Worm (Caenorhabditis elegans) whole organism, midembryonic: Measurements from ENCODE around the gene snpc-1.3.

Experiments
- T22C8.4 ChIP-seq: fragments of 200-800 bp; sonication (Bioruptor generic); IDR thresholded peaks from 2 replicates; pipeline ENCODE4 v1.3.6; 2022; ENCODE audit warnings: missing genetic modification characterization, missing compliant biosample characterization
- cog-1 ChIP-seq: sonication (generic microtip); optimal IDR thresholded peaks from 2 replicates; lab custom pipeline; 2016; ENCODE audit warnings: missing genetic modification characterization, missing compliant biosample characterization
- flt-1 ChIP-seq: fragments of 200-800 bp; sonication (Bioruptor generic); IDR thresholded peaks from 2 replicates; pipeline ENCODE4 v1.3.6; 2022; ENCODE audit warnings: missing genetic modification characterization, missing compliant biosample characterization
- klf-2 ChIP-seq: fragments of 200-800 bp; sonication (Bioruptor generic); conservative IDR thresholded peaks from 2 replicates; pipeline ENCODE4 v1.3.6; 2022; ENCODE audit warnings: missing genetic modification reagents, missing genetic modification characterization, missing compliant biosample characterization
- med-1 ChIP-seq: sonication (generic microtip); optimal IDR thresholded peaks from 2 replicates; lab custom pipeline; 2017; ENCODE audit warnings: missing genetic modification characterization, mild to moderate bottlenecking, missing compliant biosample characterization, antibody characterized with exemption, missing genetic modification reagents; ENCODE audit not compliant: insufficient read depth
- ref-1 ChIP-seq: fragments of 200-800 bp; sonication (Bioruptor generic); conservative IDR thresholded peaks from 2 replicates; pipeline ENCODE4 v1.3.6; 2022; ENCODE audit warnings: missing genetic modification reagents, missing genetic modification characterization, missing compliant biosample characterization
- tab-1 ChIP-seq: fragments of 200-800 bp; sonication (Bioruptor generic); IDR thresholded peaks from 2 replicates; pipeline ENCODE4 v1.3.6; 2022; ENCODE audit warnings: missing genetic modification characterization, missing compliant biosample characterization
- ztf-23 ChIP-seq: fragments of 200-800 bp; sonication (Bioruptor generic); IDR thresholded peaks from 2 replicates; pipeline ENCODE4 v1.3.6; 2022; ENCODE audit warnings: missing genetic modification reagents, missing genetic modification characterization, missing compliant biosample characterization
- ztf-29 ChIP-seq: fragments of 200-800 bp; sonication (Bioruptor generic); IDR thresholded peaks from 2 replicates; pipeline ENCODE4 v1.3.6; 2022; ENCODE audit warnings: missing genetic modification reagents, missing genetic modification characterization, missing compliant biosample characterization

snpc-1.3 gene

ce11 chrV:5426337-5426736 lies 12.6 kb downstream of the snpc-1.3 start:
- TF ChIP-seq T22C8.4 (GFP tag; lab: Robert Waterston, UW) (no peak), tab-1 (GFP tag; lab: Robert Waterston, UW) (no peak), klf-2 (GFP tag; lab: Robert Waterston, UW) (no peak), med-1 (GFP tag; lab: Kevin White, UChicago) (no peak), flt-1 (GFP tag; lab: Robert Waterston, UW) (no peak), ztf-23 (GFP tag; lab: Robert Waterston, UW) (no peak)

- no peak for TF ChIP-seq klf-2 (GFP tag; lab: Robert Waterston, UW)
- no peak for TF ChIP-seq flt-1 (GFP tag; lab: Robert Waterston, UW)
- no peak for TF ChIP-seq cog-1 (tag; lab: Kevin White, UChicago)
- TF ChIP-seq ztf-29 (GFP tag; lab: Robert Waterston, UW): no peak
- TF ChIP-seq ztf-23 (GFP tag; lab: Robert Waterston, UW): no peak
- TF ChIP-seq med-1 (GFP tag; lab: Kevin White, UChicago): no peak
- no peak for TF ChIP-seq ref-1 (GFP tag; lab: Robert Waterston, UW)
- no peak for TF ChIP-seq tab-1 (GFP tag; lab: Robert Waterston, UW)
These were observed 14.0 kb downstream of the snpc-1.3 start for ce11 chrV:5425008-5425407.

- no peak for TF ChIP-seq flt-1 (GFP tag; lab: Robert Waterston, UW)
These were observed 15.8 kb downstream of the snpc-1.3 start, which contains the start of gene cyp-14A5 for ce11 chrV:5423120-5423519. Gene cyp-14A5, minus strand, starts transcription at chrV:5423282.

ce11 chrV:5419915-5420314 lies 19.1 kb downstream of the snpc-1.3 start, which contains the start of gene F08F3.6:
Gene F08F3.6, minus strand, starts transcription at chrV:5420067.
- TF ChIP-seq ref-1 (GFP tag; lab: Robert Waterston, UW) (no peak), cog-1 (tag; lab: Kevin White, UChicago) (no peak)

ce11 chrV:5412808-5413405 lies 26.1 kb downstream of the snpc-1.3 start, which contains the start of gene F08F3.10:
Gene F08F3.10, plus strand, starts transcription at chrV:5413355.
- no peak for TF ChIP-seq flt-1 (GFP tag; lab: Robert Waterston, UW)
- no peak for TF ChIP-seq ref-1 (GFP tag; lab: Robert Waterston, UW)
- no peak for TF ChIP-seq med-1 (GFP tag; lab: Kevin White, UChicago)
- no peak for TF ChIP-seq cog-1 (tag; lab: Kevin White, UChicago)
- TF ChIP-seq klf-2 (GFP tag; lab: Robert Waterston, UW): no peak
- no peak for TF ChIP-seq ztf-23 (GFP tag; lab: Robert Waterston, UW)
- TF ChIP-seq T22C8.4 (GFP tag; lab: Robert Waterston, UW): no peak
- TF ChIP-seq ztf-29 (GFP tag; lab: Robert Waterston, UW): no peak
- TF ChIP-seq tab-1 (GFP tag; lab: Robert Waterston, UW): no peak

ce11 chrV:5410679-5411078 lies 28.3 kb downstream of the snpc-1.3 start, which contains the start of gene F08F3.4:
Gene F08F3.4, plus strand, starts transcription at chrV:5410955.
- TF ChIP-seq med-1 (GFP tag; lab: Kevin White, UChicago) (no peak), cog-1 (tag; lab: Kevin White, UChicago) (no peak), flt-1 (GFP tag; lab: Robert Waterston, UW) (no peak), ref-1 (GFP tag; lab: Robert Waterston, UW) (no peak)

- TF ChIP-seq flt-1 (GFP tag; lab: Robert Waterston, UW) (no peak), med-1 (GFP tag; lab: Kevin White, UChicago) (no peak), ref-1 (GFP tag; lab: Robert Waterston, UW) (no peak), ztf-29 (GFP tag; lab: Robert Waterston, UW) (no peak), T22C8.4 (GFP tag; lab: Robert Waterston, UW) (no peak), tab-1 (GFP tag; lab: Robert Waterston, UW) (no peak), cog-1 (tag; lab: Kevin White, UChicago) (no peak), ztf-23 (GFP tag; lab: Robert Waterston, UW) (no peak), klf-2 (GFP tag; lab: Robert Waterston, UW) (no peak)
These were observed 30.0 kb downstream of the snpc-1.3 start for ce11 chrV:5408921-5409320.

- TF ChIP-seq cog-1 (tag; lab: Kevin White, UChicago): no peak
- no peak for TF ChIP-seq ztf-23 (GFP tag; lab: Robert Waterston, UW)
- no peak for TF ChIP-seq tab-1 (GFP tag; lab: Robert Waterston, UW)
- TF ChIP-seq flt-1 (GFP tag; lab: Robert Waterston, UW): no peak
- no peak for TF ChIP-seq klf-2 (GFP tag; lab: Robert Waterston, UW)
- no peak for TF ChIP-seq ztf-29 (GFP tag; lab: Robert Waterston, UW)
- TF ChIP-seq T22C8.4 (GFP tag; lab: Robert Waterston, UW): no peak
- no peak for TF ChIP-seq med-1 (GFP tag; lab: Kevin White, UChicago)
- TF ChIP-seq ref-1 (GFP tag; lab: Robert Waterston, UW): no peak
These were observed 30.7 kb downstream of the snpc-1.3 start, which contains the start of gene C25A6.1 for ce11 chrV:5408223-5408622. Gene C25A6.1, plus strand, starts transcription at chrV:5408523.

- TF ChIP-seq flt-1 (GFP tag; lab: Robert Waterston, UW) (no peak), med-1 (GFP tag; lab: Kevin White, UChicago) (no peak), klf-2 (GFP tag; lab: Robert Waterston, UW) (no peak), tab-1 (GFP tag; lab: Robert Waterston, UW) (no peak), ref-1 (GFP tag; lab: Robert Waterston, UW) (no peak), ztf-23 (GFP tag; lab: Robert Waterston, UW) (no peak), cog-1 (tag; lab: Kevin White, UChicago) (no peak), ztf-29 (GFP tag; lab: Robert Waterston, UW) (no peak), T22C8.4 (GFP tag; lab: Robert Waterston, UW) (no peak)
These were observed 33.9 kb downstream of the snpc-1.3 start, which contains the start of gene dmsr-7 for ce11 chrV:5405053-5405452. Gene dmsr-7, plus strand, starts transcription at chrV:5405353.
